Fruit fly (Drosophila melanogaster) whole organism, embryonic: Measurements from ENCODE around the gene CG16758.
A peak's percentile ranks its signal among the peaks of the same experiment; 100 is the strongest.

ENCODE experiments used
- Abd-B ChIP-seq: fragments of 200-800 bp; sonication (Bioruptor generic); optimal IDR thresholded peaks from 2 replicates; lab custom pipeline; 2018; ENCODE audit warnings: missing biosample characterization, mild to moderate bottlenecking, missing genetic modification characterization, moderate library complexity
- Bteb2 ChIP-seq: fragments of 200-800 bp; sonication (Bioruptor generic); optimal IDR thresholded peaks from 2 replicates; lab custom pipeline; 2016; ENCODE audit warnings: missing biosample characterization, missing genetic modification characterization
- CG10654 ChIP-seq: fragments of 200-800 bp; sonication (Bioruptor generic); optimal IDR thresholded peaks from 2 replicates; lab custom pipeline; 2016; ENCODE audit warnings: missing biosample characterization, missing genetic modification characterization
- CG11456 ChIP-seq: fragments of 200-800 bp; sonication (Bioruptor generic); IDR thresholded peaks from 3 replicates; pipeline ENCODE4 v1.3.6; 2022; ENCODE audit warnings: missing biosample characterization, missing genetic modification characterization
- CG11504 ChIP-seq: fragments of 200-800 bp; sonication (Bioruptor generic); optimal IDR thresholded peaks from 3 replicates; lab custom pipeline; 2019; ENCODE audit warnings: missing biosample characterization, mild to moderate bottlenecking, missing genetic modification characterization, moderate library complexity
- CG11696 ChIP-seq: fragments of 200-800 bp; sonication (Bioruptor generic); IDR thresholded peaks from 2 replicates; pipeline ENCODE4 v1.3.6; 2022; ENCODE audit warnings: missing biosample characterization, missing genetic modification characterization
- CG12744 ChIP-seq: fragments of 200-800 bp; sonication (Bioruptor generic); optimal IDR thresholded peaks from 2 replicates; lab custom pipeline; 2016; ENCODE audit warnings: missing biosample characterization, missing genetic modification characterization
- CG14965 ChIP-seq: fragments of 200-800 bp; sonication (Bioruptor generic); optimal IDR thresholded peaks from 2 replicates; lab custom pipeline; 2016; ENCODE audit warnings: missing biosample characterization, missing genetic modification characterization, borderline replicate concordance
- CG16813 ChIP-seq: fragments of 200-800 bp; sonication (Bioruptor generic); IDR thresholded peaks from 3 replicates; pipeline ENCODE4 v1.3.6; 2022; ENCODE audit warnings: missing biosample characterization, missing genetic modification characterization; ENCODE audit not compliant: partially characterized antibody
- CG30020 ChIP-seq: fragments of 200-800 bp; optimal IDR thresholded peaks from 2 replicates; lab custom pipeline; 2019; ENCODE audit warnings: missing biosample characterization, mild to moderate bottlenecking, missing genetic modification characterization, moderate library complexity
- CG30403 ChIP-seq: fragments of 200-800 bp; sonication (Bioruptor generic); optimal IDR thresholded peaks from 3 replicates; lab custom pipeline; 2016; ENCODE audit warnings: missing biosample characterization, missing genetic modification characterization
- CG3726 ChIP-seq: fragments of 200-800 bp; sonication (Bioruptor generic); IDR thresholded peaks from 3 replicates; pipeline ENCODE4, ENCODE4 v1.3.6; 2022; ENCODE audit warnings: missing biosample characterization, missing genetic modification characterization
- CG4360 ChIP-seq: fragments of 200-800 bp; sonication (Bioruptor generic); IDR thresholded peaks from 2 replicates; pipeline ENCODE4 v1.3.6; 2022; ENCODE audit warnings: missing biosample characterization, missing genetic modification characterization
- CG6683 ChIP-seq: fragments of 200-800 bp; sonication (Bioruptor generic); optimal IDR thresholded peaks from 2 replicates; lab custom pipeline; 2017; ENCODE audit warnings: missing biosample characterization, mild to moderate bottlenecking, missing genetic modification characterization, missing genetic modification reagents
- CG6689 ChIP-seq: fragments of 200-800 bp; sonication (Bioruptor generic); IDR thresholded peaks from 2 replicates; pipeline ENCODE4 v1.3.6; 2022; ENCODE audit warnings: missing biosample characterization, missing genetic modification characterization
- Deaf1 ChIP-seq: fragments of 200-800 bp; optimal IDR thresholded peaks from 3 replicates; lab custom pipeline; 2019; ENCODE audit warnings: missing biosample characterization, mild to moderate bottlenecking, missing genetic modification characterization, moderate library complexity
- Dip2 ChIP-seq: fragments of 200-800 bp; sonication (Bioruptor generic); IDR thresholded peaks from 2 replicates; pipeline ENCODE4 v1.3.6; 2022; ENCODE audit warnings: missing biosample characterization, missing genetic modification characterization
- Ets97D ChIP-seq: fragments of 200-800 bp; sonication (Bioruptor generic); optimal IDR thresholded peaks from 3 replicates; lab custom pipeline; 2016; ENCODE audit warnings: missing biosample characterization, missing genetic modification characterization
- Lhr ChIP-seq: fragments of 200-800 bp; sonication (Bioruptor generic); optimal IDR thresholded peaks from 3 replicates; lab custom pipeline; 2017; ENCODE audit warnings: mild to moderate bottlenecking, missing biosample characterization, missing genetic modification reagents, missing genetic modification characterization
- Lim3 ChIP-seq: fragments of 200-800 bp; sonication (Bioruptor generic); IDR thresholded peaks from 2 replicates; pipeline ENCODE4 v1.3.6; 2022; ENCODE audit warnings: missing biosample characterization, missing genetic modification characterization
- MBD-R2 ChIP-seq: fragments of 200-800 bp; sonication (Bioruptor generic); IDR thresholded peaks from 2 replicates; pipeline ENCODE4 v1.3.6; 2022; ENCODE audit warnings: missing biosample characterization, missing genetic modification characterization
- Med ChIP-seq: fragments of 200-800 bp; sonication (Bioruptor generic); peaks from one replicate; lab custom pipeline; 2016; ENCODE audit warnings: missing biosample characterization, missing genetic modification characterization, mild to moderate bottlenecking, inconsistent platforms, moderate library complexity
- Meics ChIP-seq: fragments of 200-800 bp; sonication (Bioruptor generic); optimal IDR thresholded peaks from 2 replicates; lab custom pipeline; 2017; ENCODE audit warnings: missing biosample characterization, mild to moderate bottlenecking, missing genetic modification characterization
- Oli ChIP-seq: fragments of 200-800 bp; sonication (Bioruptor generic); optimal IDR thresholded peaks from 2 replicates; lab custom pipeline; 2018; ENCODE audit warnings: missing biosample characterization, mild to moderate bottlenecking, missing genetic modification characterization, moderate library complexity
- TFAM ChIP-seq: fragments of 200-800 bp; sonication (Bioruptor generic); optimal IDR thresholded peaks from 2 replicates; lab custom pipeline; 2017; ENCODE audit warnings: missing biosample characterization, missing genetic modification characterization, inconsistent platforms
- amos ChIP-seq: fragments of 200-800 bp; sonication (Bioruptor generic); IDR thresholded peaks from 2 replicates; pipeline ENCODE4 v1.3.6; 2022; ENCODE audit warnings: missing biosample characterization, missing genetic modification characterization; ENCODE audit not compliant: partially characterized antibody
- ara ChIP-seq: fragments of 200-800 bp; sonication (Bioruptor generic); IDR thresholded peaks from 2 replicates; pipeline ENCODE4 v1.3.6; 2022; ENCODE audit warnings: missing biosample characterization, missing genetic modification characterization
- az2 ChIP-seq: fragments of 200-800 bp; sonication (Bioruptor generic); optimal IDR thresholded peaks from 3 replicates; lab custom pipeline; 2016; ENCODE audit warnings: missing biosample characterization, missing genetic modification characterization
- bab2 ChIP-seq: fragments of 200-800 bp; sonication (Bioruptor generic); optimal IDR thresholded peaks from 2 replicates; lab custom pipeline; 2016; ENCODE audit warnings: missing biosample characterization, missing genetic modification characterization
- bcd ChIP-seq: fragments of 200-800 bp; sonication (Bioruptor generic); optimal IDR thresholded peaks from 2 replicates; lab custom pipeline; 2017; ENCODE audit warnings: missing biosample characterization, mild to moderate bottlenecking, missing genetic modification characterization
- chinmo ChIP-seq: fragments of 200-800 bp; sonication (Bioruptor generic); IDR thresholded peaks from 4 replicates; pipeline ENCODE4 v1.3.6; 2022; ENCODE audit warnings: missing biosample characterization, missing genetic modification characterization; ENCODE audit not compliant: partially characterized antibody
- crp ChIP-seq, 2 experiments: fragments of 200-800 bp; sonication (Bioruptor generic); optimal IDR thresholded peaks; 2 replicates in 1 of 2; 3 replicates in 1 of 2; lab custom pipeline; 2017; ENCODE audit warnings: missing biosample characterization in 2 of 2, missing genetic modification characterization in 2 of 2, mild to moderate bottlenecking in 1 of 2, moderate library complexity in 1 of 2
- cwo ChIP-seq: fragments of 200-800 bp; sonication (Bioruptor generic); optimal IDR thresholded peaks from 3 replicates; lab custom pipeline; 2017; ENCODE audit warnings: missing biosample characterization, missing genetic modification characterization, mild to moderate bottlenecking, moderate library complexity, missing genetic modification reagents
- dimm ChIP-seq: fragments of 200-800 bp; sonication (Bioruptor generic); IDR thresholded peaks from 2 replicates; pipeline ENCODE4 v1.3.6; 2022; ENCODE audit warnings: missing biosample characterization, missing genetic modification characterization
- dpn ChIP-seq, 2 experiments: fragments of 200-800 bp; sonication (Bioruptor generic); optimal IDR thresholded peaks; 3 replicates each; lab custom pipeline; 2016; ENCODE audit warnings: missing biosample characterization in 2 of 2, missing genetic modification characterization in 2 of 2
- ewg ChIP-seq: fragments of 200-800 bp; sonication (Bioruptor generic); optimal IDR thresholded peaks from 3 replicates; lab custom pipeline; 2017; ENCODE audit warnings: mild to moderate bottlenecking, missing biosample characterization, missing genetic modification reagents, missing genetic modification characterization
- exex ChIP-seq: fragments of 200-800 bp; sonication (Bioruptor generic); optimal IDR thresholded peaks from 4 replicates; lab custom pipeline; 2018; ENCODE audit warnings: missing biosample characterization, mild to moderate bottlenecking, missing genetic modification characterization, moderate library complexity
- gcm ChIP-seq: fragments of 200-800 bp; sonication (Bioruptor generic); optimal IDR thresholded peaks from 2 replicates; lab custom pipeline; 2019; ENCODE audit warnings: missing biosample characterization, mild to moderate bottlenecking, missing genetic modification characterization, moderate library complexity
- grau ChIP-seq: fragments of 200-800 bp; optimal IDR thresholded peaks from 3 replicates; lab custom pipeline; 2019; ENCODE audit warnings: missing biosample characterization, mild to moderate bottlenecking, missing genetic modification characterization, moderate library complexity
- hth ChIP-seq: fragments of >200 bp; optimal IDR thresholded peaks from 2 replicates; lab custom pipeline; 2017; ENCODE audit warnings: inconsistent platforms
- kah ChIP-seq: fragments of 200-800 bp; sonication (Bioruptor generic); optimal IDR thresholded peaks from 2 replicates; lab custom pipeline; 2018; ENCODE audit warnings: missing biosample characterization, mild to moderate bottlenecking, missing genetic modification characterization
- repo ChIP-seq: fragments of 200-800 bp; sonication (Bioruptor generic); optimal IDR thresholded peaks from 2 replicates; lab custom pipeline; 2016; ENCODE audit warnings: missing biosample characterization, missing genetic modification characterization
- sens ChIP-seq: fragments of 200-800 bp; sonication (Bioruptor generic); peaks from one replicate; lab custom pipeline; 2016; ENCODE audit warnings: missing biosample characterization, missing genetic modification characterization
- seq ChIP-seq: fragments of 200-800 bp; sonication (Bioruptor generic); IDR thresholded peaks from 2 replicates; pipeline ENCODE4 v1.3.6; 2022; ENCODE audit warnings: missing biosample characterization, missing genetic modification characterization
- sqz ChIP-seq: fragments of 200-800 bp; sonication (Bioruptor generic); optimal IDR thresholded peaks from 3 replicates; lab custom pipeline; 2018; ENCODE audit warnings: missing biosample characterization, mild to moderate bottlenecking, missing genetic modification characterization
- sr ChIP-seq: fragments of 200-800 bp; sonication (Bioruptor generic); IDR thresholded peaks from 3 replicates; pipeline ENCODE4 v1.3.6; 2022; ENCODE audit warnings: missing biosample characterization, missing genetic modification characterization
- trh ChIP-seq: fragments of 200-800 bp; sonication (Bioruptor generic); optimal IDR thresholded peaks from 2 replicates; lab custom pipeline; 2016; ENCODE audit warnings: missing biosample characterization, missing genetic modification characterization
- vvl ChIP-seq: fragments of 200-800 bp; sonication (Bioruptor generic); IDR thresholded peaks from 2 replicates; pipeline ENCODE4 v1.3.6; 2022; ENCODE audit warnings: missing biosample characterization, missing genetic modification characterization
- zen2 ChIP-seq: fragments of 200-800 bp; sonication (Bioruptor generic); IDR thresholded peaks from 3 replicates; pipeline ENCODE4 v1.3.6; 2022; ENCODE audit warnings: missing biosample characterization, missing genetic modification characterization; ENCODE audit not compliant: partially characterized antibody

CG16758 gene

dm6 chr3L:2481470-2481869, 21.9 kb downstream of the CG16758 start:
- peak; percentile 0 for TF ChIP-seq Med (GFP tag; lab: Kevin White, UChicago)
- TF ChIP-seq Bteb2 (GFP tag; lab: Kevin White, UChicago): no peak
- peak; percentile 41 for TF ChIP-seq sens (GFP tag; lab: Kevin White, UChicago)
- TF ChIP-seq, all 482 proteins: peak for 2

dm6 chr3L:2480470-2480869, 22.9 kb downstream of the CG16758 start:
- TF ChIP-seq CG11456 (no peak), bcd (GFP tag; lab: Kevin White, UChicago) (no peak), Med (GFP tag; lab: Kevin White, UChicago) (peak; percentile 76), bab2 (no peak), crp (GFP tag; optimal IDR thresholded peaks at IDR 0.05; lab: Kevin White, UChicago) (peak in 1 of 2 experiments; percentile 40), Lim3 (GFP tag; lab: Robert Waterston, UW) (no peak), Meics (GFP tag; lab: Kevin White, UChicago) (no peak), sqz (GFP tag; lab: Kevin White, UChicago) (no peak), CG11504 (tag; lab: Kevin White, UChicago) (peak; percentile 98), dimm (no peak), CG3726 (GFP tag; lab: Robert Waterston, UW) (no peak), repo (GFP tag; lab: Kevin White, UChicago) (no peak), Deaf1 (peak; percentile 11), TFAM (GFP tag; lab: Kevin White, UChicago) (no peak), grau (tag; lab: Kevin White, UChicago) (no peak), CG12744 (GFP tag; lab: Kevin White, UChicago) (no peak), cwo (peak; percentile 59), Ets97D (GFP tag; lab: Kevin White, UChicago) (no peak), ewg (GFP tag; lab: Kevin White, UChicago) (peak; percentile 66), Lhr (no peak), Dip2 (GFP tag; lab: Robert Waterston, UW) (no peak), hth (lab: Kevin White, UChicago) (no peak), chinmo (GFP tag; lab: Robert Waterston, UW) (no peak), gcm (GFP tag; lab: Kevin White, UChicago) (no peak), trh (GFP tag; lab: Kevin White, UChicago) (no peak), CG16813 (GFP tag; lab: Robert Waterston, UW) (no peak), seq (GFP tag; lab: Robert Waterston, UW) (peak; percentile 10; the same call in 1 of the 2 replicates), dpn (GFP tag; optimal IDR thresholded peaks at IDR 0.05; lab: Kevin White, UChicago) (no peak)

- peak; percentile 12 for TF ChIP-seq Abd-B (GFP tag; lab: Kevin White, UChicago)
- no peak for TF ChIP-seq CG30020
- TF ChIP-seq CG14965 (GFP tag; lab: Kevin White, UChicago): no peak
- peak; percentile 31 for TF ChIP-seq az2 (GFP tag; lab: Kevin White, UChicago)
- TF ChIP-seq exex (tag; lab: Kevin White, UChicago): no peak
- 0 out of 2 replicates have a peak, but pooled peaks have one; percentile 29 for TF ChIP-seq ara (GFP tag; lab: Robert Waterston, UW)
- no peak for TF ChIP-seq amos (GFP tag; lab: Robert Waterston, UW)
- TF ChIP-seq CG6689 (GFP tag; lab: Robert Waterston, UW): peak; percentile 56
- TF ChIP-seq MBD-R2: peak; percentile 18; the same call in 1 of the 2 replicates
- no peak for TF ChIP-seq CG6683 (GFP tag; lab: Kevin White, UChicago)
- no peak for TF ChIP-seq zen2
- TF ChIP-seq vvl (GFP tag; lab: Robert Waterston, UW): peak; percentile 59
- TF ChIP-seq CG10654 (GFP tag; lab: Kevin White, UChicago): peak; percentile 41
- no peak for TF ChIP-seq kah
- TF ChIP-seq CG30403 (GFP tag; lab: Kevin White, UChicago): peak; percentile 54
- TF ChIP-seq ewg (GFP tag; lab: Kevin White, UChicago): peak; percentile 12
- TF ChIP-seq sr: no peak
- no peak for TF ChIP-seq CG4360 (GFP tag; lab: Robert Waterston, UW)
- TF ChIP-seq CG11696 (GFP tag; lab: Robert Waterston, UW): no peak
- peak; percentile 49 for TF ChIP-seq Oli
- peak; percentile 73 for TF ChIP-seq sens (GFP tag; lab: Kevin White, UChicago)
Measured at dm6 chr3L:2479250-2479649, 24.2 kb downstream of the CG16758 start.
